Fruit fly (Drosophila melanogaster) whole organism, wandering third instar larva: Measurements from ENCODE around the gene bdwf.

Experiments
- GATAd ChIP-seq: sonication (Bioruptor generic); optimal IDR thresholded peaks from 2 replicates; lab custom pipeline; 2016; ENCODE audit warnings: missing biosample characterization, missing genetic modification characterization
- h ChIP-seq: fragments of 200-800 bp; sonication (Bioruptor generic); optimal IDR thresholded peaks from 3 replicates; lab custom pipeline; 2016; ENCODE audit warnings: missing biosample characterization, mild to moderate bottlenecking, missing genetic modification characterization
- pan ChIP-seq: fragments of >200 bp; optimal IDR thresholded peaks from 2 replicates; lab custom pipeline; 2017

DNA sequence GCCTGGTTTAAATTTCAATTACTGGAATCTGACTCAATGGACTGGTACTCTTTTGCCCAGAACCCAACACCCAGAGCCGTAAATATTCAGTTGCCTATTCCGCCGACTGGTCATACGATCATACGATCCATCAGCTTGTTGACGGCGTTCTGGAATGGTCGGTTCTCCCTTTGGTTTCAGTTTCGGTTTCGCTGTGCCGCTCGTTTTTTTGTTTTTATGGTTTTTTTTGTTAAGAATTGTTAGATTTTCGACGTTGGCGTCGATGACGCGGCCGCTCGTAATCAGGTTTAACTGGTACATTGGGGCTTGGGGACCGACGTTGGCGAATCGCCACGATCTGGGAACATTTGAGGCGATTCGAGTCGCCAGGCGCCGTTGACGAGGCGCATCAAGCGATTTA, 19.8 kb upstream of the bdwf start:
- TF ChIP-seq h (no peak), pan (lab: Kevin White, UChicago) (no peak), GATAd (GFP tag; lab: Kevin White, UChicago) (no peak)
